Fruit fly (Drosophila melanogaster) whole organism, embryonic: ENCODE results near the gene CG13126.

Source experiments
- CG34224 ChIP-seq: fragments of 200-800 bp; sonication (Bioruptor generic); IDR thresholded peaks from 3 replicates; pipeline ENCODE4 v1.3.6; 2022; ENCODE audit warnings: missing biosample characterization, missing genetic modification characterization; ENCODE audit not compliant: partially characterized antibody
- CG3995 ChIP-seq: fragments of 200-800 bp; sonication (Bioruptor generic); optimal IDR thresholded peaks from 3 replicates; lab custom pipeline; 2016; ENCODE audit warnings: missing biosample characterization, missing genetic modification characterization
- CG7357 ChIP-seq: fragments of 200-800 bp; sonication (Bioruptor generic); IDR thresholded peaks from 3 replicates; pipeline ENCODE4 v1.3.6; 2022; ENCODE audit warnings: missing biosample characterization, missing genetic modification characterization
- CG8765 ChIP-seq: fragments of 200-800 bp; sonication (Bioruptor generic); IDR thresholded peaks from 2 replicates; pipeline ENCODE4 v1.3.6; 2022; ENCODE audit warnings: missing biosample characterization, missing genetic modification characterization
- CoRest ChIP-seq: fragments of 200-800 bp; sonication (Bioruptor generic); optimal IDR thresholded peaks from 3 replicates; lab custom pipeline; 2018; ENCODE audit warnings: missing biosample characterization, mild to moderate bottlenecking, missing genetic modification characterization, moderate library complexity
- Dip2 ChIP-seq: fragments of 200-800 bp; sonication (Bioruptor generic); IDR thresholded peaks from 2 replicates; pipeline ENCODE4 v1.3.6; 2022; ENCODE audit warnings: missing biosample characterization, missing genetic modification characterization
- NFAT ChIP-seq: fragments of 200-800 bp; sonication (Bioruptor generic); IDR thresholded peaks from 2 replicates; pipeline ENCODE4 v1.3.6; 2022; ENCODE audit warnings: missing biosample characterization, missing genetic modification characterization
- Xrp1 ChIP-seq: fragments of 200-800 bp; sonication (Bioruptor generic); IDR thresholded peaks from 2 replicates; pipeline ENCODE4 v1.3.6; 2022; ENCODE audit warnings: missing biosample characterization, missing genetic modification characterization
- cad ChIP-seq: fragments of >200 bp; optimal IDR thresholded peaks from 2 replicates; lab custom pipeline; 2017; ENCODE audit warnings: missing biosample characterization, missing genetic modification characterization
- gcm ChIP-seq: fragments of 200-800 bp; sonication (Bioruptor generic); optimal IDR thresholded peaks from 2 replicates; lab custom pipeline; 2019; ENCODE audit warnings: missing biosample characterization, mild to moderate bottlenecking, missing genetic modification characterization, moderate library complexity
- pzg ChIP-seq: fragments of 200-800 bp; sonication (Bioruptor generic); optimal IDR thresholded peaks from 3 replicates; lab custom pipeline; 2018; ENCODE audit warnings: missing biosample characterization, mild to moderate bottlenecking, missing genetic modification characterization, moderate library complexity
- seq ChIP-seq: fragments of 200-800 bp; sonication (Bioruptor generic); IDR thresholded peaks from 2 replicates; pipeline ENCODE4 v1.3.6; 2022; ENCODE audit warnings: missing biosample characterization, missing genetic modification characterization

- TF ChIP-seq CG34224 (GFP tag; lab: Robert Waterston, UW) (0 out of 3 replicates have a peak, but pooled peaks have one; percentile 25), CG7357 (GFP tag; lab: Robert Waterston, UW) (no peak), NFAT (GFP tag; lab: Robert Waterston, UW) (no peak), CG3995 (no peak), gcm (GFP tag; lab: Kevin White, UChicago) (no peak), pzg (peak; percentile 29), Xrp1 (GFP tag; lab: Robert Waterston, UW) (no peak; the same call in 1 of the 2 replicates), seq (GFP tag; lab: Robert Waterston, UW) (no peak), CG8765 (no peak), CoRest (tag; lab: Kevin White, UChicago) (peak; percentile 52), Dip2 (GFP tag; lab: Robert Waterston, UW) (no peak), cad (GFP tag; lab: Kevin White, UChicago) (no peak)
These were observed 9.6 kb upstream of the CG13126 start, which contains the start of gene CG5850 for dm6 chr2L:9963603-9964042.
